Worm (Caenorhabditis elegans) whole organism, L4/young adult: ENCODE results near the gene B0303.11.

Experiments used
- W03F9.2 ChIP-seq: fragments of 150-350 bp; optimal IDR thresholded peaks from 2 replicates; lab custom pipeline; 2014; ENCODE audit warnings: missing biosample characterization, missing genetic modification characterization
- dao-5 ChIP-seq: sonication (generic microtip); optimal IDR thresholded peaks from 2 replicates; lab custom pipeline; 2016; ENCODE audit warnings: missing genotype, missing genetic modification characterization, moderate library complexity, missing compliant biosample characterization
- him-1 ChIP-seq: sonication (generic microtip); optimal IDR thresholded peaks from 2 replicates; lab custom pipeline; 2016; ENCODE audit warnings: missing genotype, missing genetic modification reagents, missing genetic modification characterization, missing compliant biosample characterization

DNA sequence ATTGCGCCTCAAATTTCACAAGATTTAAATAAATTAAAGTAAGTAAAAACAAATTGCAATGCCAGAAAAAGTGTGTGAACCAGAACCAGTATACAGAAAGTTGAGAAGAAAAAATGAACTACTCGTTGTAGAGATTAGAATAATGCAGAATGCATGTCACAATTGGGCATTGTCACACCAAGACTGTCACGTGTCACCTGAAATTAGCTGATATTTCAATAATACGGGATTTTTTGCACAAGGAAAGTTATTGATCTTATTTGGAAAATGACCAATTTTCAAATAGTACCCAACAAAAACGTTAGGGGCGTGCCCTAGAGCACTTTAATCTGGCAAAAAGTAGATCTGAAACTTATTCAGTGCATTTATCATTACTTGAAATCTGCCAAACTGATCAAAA, 31.7 kb upstream of the B0303.11 start:
- TF ChIP-seq him-1 (tag; lab: Kevin White, UChicago) (no peak), W03F9.2 (tag; lab: Kevin White, UChicago) (no peak), dao-5 (tag; lab: Kevin White, UChicago) (no peak)
